Worm (Caenorhabditis elegans) whole organism, L4 larva: ENCODE data around the gene slc-25A18.2.

Source experiments
- F49E8.2 ChIP-seq: sonication (generic microtip); optimal IDR thresholded peaks from 2 replicates; lab custom pipeline; 2016; ENCODE audit warnings: missing compliant biosample characterization, mild to moderate bottlenecking, missing genetic modification characterization, borderline replicate concordance
- Y48G9A.11 ChIP-seq: fragments of 200-800 bp; sonication (Bioruptor generic); IDR thresholded peaks from 2 replicates; pipeline ENCODE4 v1.3.6; 2022; ENCODE audit warnings: missing genetic modification reagents, missing genetic modification characterization, missing compliant biosample characterization
- Y5F2A.4 ChIP-seq: fragments of 200-800 bp; sonication (Bioruptor generic); optimal IDR thresholded peaks from 2 replicates; lab custom pipeline; 2018; ENCODE audit warnings: mild to moderate bottlenecking, missing genetic modification characterization, missing compliant biosample characterization
- ZK546.5 ChIP-seq, 2 experiments: sonication (generic microtip); optimal IDR thresholded peaks; 2 replicates each; lab custom pipeline; 2017; ENCODE audit warnings: missing biosample characterization in 2 of 2, missing genetic modification characterization in 2 of 2
- aha-1 ChIP-seq: fragments of 150-350 bp; peaks from one replicate; lab custom pipeline; 2014; ENCODE audit warnings: missing biosample characterization, missing genetic modification characterization
- ama-1 ChIP-seq: fragments of 150-350 bp; optimal IDR thresholded peaks from 2 replicates; lab custom pipeline; 2014; ENCODE audit warnings: inconsistent platforms, mixed read lengths
- ceh-20 ChIP-seq: fragments of 200-800 bp; sonication (Bioruptor generic); IDR thresholded peaks from 2 replicates; pipeline ENCODE4 v1.3.6; 2022; ENCODE audit warnings: missing genetic modification reagents, missing genetic modification characterization, missing compliant biosample characterization
- ceh-32 ChIP-seq: sonication (generic microtip); optimal IDR thresholded peaks from 2 replicates; lab custom pipeline; 2016; ENCODE audit warnings: mild to moderate bottlenecking, missing genetic modification characterization, missing compliant biosample characterization; ENCODE audit not compliant: poor library complexity
- ceh-44 ChIP-seq: fragments of 200-800 bp; sonication (Bioruptor generic); IDR thresholded peaks from 2 replicates; pipeline ENCODE4 v1.3.6; 2022; ENCODE audit warnings: missing genetic modification reagents, missing genetic modification characterization, missing compliant biosample characterization
- daf-16 ChIP-seq, 3 experiments: sonication (generic microtip); optimal IDR thresholded peaks; 2 replicates each; lab custom pipeline; 2016 to 2017; ENCODE audit warnings: missing genetic modification characterization in 3 of 3, missing genetic modification reagents in 3 of 3, mild to moderate bottlenecking in 2 of 3, missing compliant biosample characterization in 2 of 3, missing biosample characterization in 1 of 3, moderate library complexity in 1 of 3
- daf-8 ChIP-seq: fragments of 200-800 bp; sonication (Bioruptor generic); IDR thresholded peaks from 2 replicates; pipeline ENCODE4 v1.3.6; 2022; ENCODE audit warnings: missing genetic modification characterization, missing compliant biosample characterization
- dmd-6 ChIP-seq: fragments of 200-800 bp; sonication (Bioruptor generic); IDR thresholded peaks from 2 replicates; pipeline ENCODE4 v1.3.6; 2022; ENCODE audit warnings: missing genetic modification reagents, missing genetic modification characterization, missing compliant biosample characterization
- dmd-9 ChIP-seq: fragments of 200-800 bp; sonication (Bioruptor generic); IDR thresholded peaks from 2 replicates; pipeline ENCODE4 v1.3.6; 2022; ENCODE audit warnings: missing genetic modification reagents, missing genetic modification characterization, missing compliant biosample characterization
- dve-1 ChIP-seq: sonication (generic microtip); optimal IDR thresholded peaks from 2 replicates; lab custom pipeline; 2017; ENCODE audit warnings: antibody characterized with exemption, mild to moderate bottlenecking, missing genetic modification characterization, missing compliant biosample characterization; ENCODE audit not compliant: insufficient read depth
- egl-43 ChIP-seq: fragments of 200-800 bp; sonication (Bioruptor generic); IDR thresholded peaks from 2 replicates; pipeline ENCODE4 v1.3.6; 2022; ENCODE audit warnings: missing genetic modification reagents, missing genetic modification characterization, missing compliant biosample characterization
- hlh-11 ChIP-seq: fragments of 200-800 bp; sonication (Bioruptor generic); optimal IDR thresholded peaks from 2 replicates; lab custom pipeline; 2018; ENCODE audit warnings: mild to moderate bottlenecking, missing genetic modification characterization, missing compliant biosample characterization
- hlh-30 ChIP-seq: sonication (generic microtip); optimal IDR thresholded peaks from 2 replicates; lab custom pipeline; 2017; ENCODE audit warnings: antibody characterized with exemption, mild to moderate bottlenecking, missing genetic modification characterization, missing compliant biosample characterization; ENCODE audit not compliant: insufficient read depth
- jun-1 ChIP-seq: fragments of 150-350 bp; optimal IDR thresholded peaks from 2 replicates; lab custom pipeline; 2014; ENCODE audit warnings: missing biosample characterization, missing genetic modification reagents, missing genetic modification characterization
- lim-7 ChIP-seq: fragments of 200-800 bp; sonication (Bioruptor generic); IDR thresholded peaks from 2 replicates; pipeline ENCODE4 v1.3.6; 2022; ENCODE audit warnings: missing genetic modification characterization, missing compliant biosample characterization
- lin-13 ChIP-seq: fragments of 150-350 bp; optimal IDR thresholded peaks from 2 replicates; lab custom pipeline; 2014; ENCODE audit warnings: missing biosample characterization, missing genetic modification reagents, missing genetic modification characterization
- lin-38 ChIP-seq: fragments of 200-800 bp; sonication (Bioruptor generic); IDR thresholded peaks from 2 replicates; pipeline ENCODE4 v1.3.6; 2022; ENCODE audit warnings: missing genetic modification reagents, missing genetic modification characterization, missing compliant biosample characterization
- lin-39 ChIP-seq: fragments of 150-350 bp; optimal IDR thresholded peaks from 2 replicates; lab custom pipeline; 2014; ENCODE audit warnings: missing biosample characterization, missing genetic modification reagents, missing genetic modification characterization
- lir-3 ChIP-seq: sonication (generic microtip); optimal IDR thresholded peaks from 2 replicates; lab custom pipeline; 2016; ENCODE audit warnings: mild to moderate bottlenecking, missing genetic modification characterization, missing compliant biosample characterization
- mdl-1 ChIP-seq, 2 experiments: fragments of 150-350 bp in 1 of 2; sonication (generic microtip) in 1 of 2; optimal IDR thresholded peaks; 2 replicates each; lab custom pipeline; 2014 to 2017; ENCODE audit warnings: missing biosample characterization in 2 of 2, missing genetic modification characterization in 2 of 2
- mes-2 ChIP-seq: sonication (generic microtip); optimal IDR thresholded peaks from 2 replicates; lab custom pipeline; 2016; ENCODE audit warnings: missing genotype, mild to moderate bottlenecking, missing genetic modification characterization, missing compliant biosample characterization; ENCODE audit not compliant: poor library complexity, severe bottlenecking
- nhr-10 ChIP-seq: fragments of 150-350 bp; optimal IDR thresholded peaks from 2 replicates; lab custom pipeline; 2014; ENCODE audit warnings: missing biosample characterization, missing genetic modification characterization
- nhr-111 ChIP-seq: fragments of 200-800 bp; sonication (Bioruptor generic); optimal IDR thresholded peaks from 2 replicates; lab custom pipeline; 2018; ENCODE audit warnings: mild to moderate bottlenecking, missing genetic modification characterization, missing compliant biosample characterization
- nhr-25 ChIP-seq: sonication (generic microtip); optimal IDR thresholded peaks from 2 replicates; lab custom pipeline; 2017; ENCODE audit warnings: missing genetic modification characterization, mild to moderate bottlenecking, missing compliant biosample characterization, antibody characterized with exemption, moderate library complexity, borderline replicate concordance; ENCODE audit not compliant: insufficient read depth
- nhr-48 ChIP-seq: sonication (generic microtip); optimal IDR thresholded peaks from 2 replicates; lab custom pipeline; 2016; ENCODE audit warnings: mild to moderate bottlenecking, missing genetic modification characterization, missing compliant biosample characterization
- nhr-6 ChIP-seq: fragments of 150-350 bp; optimal IDR thresholded peaks from 2 replicates; lab custom pipeline; 2014; ENCODE audit warnings: missing biosample characterization, missing genetic modification characterization
- nhr-77 ChIP-seq: fragments of 150-350 bp; optimal IDR thresholded peaks from 2 replicates; lab custom pipeline; 2014; ENCODE audit warnings: missing biosample characterization, missing genetic modification characterization
- pha-4 ChIP-seq, 2 experiments: fragments of 150-350 bp in 1 of 2; fragments of 200-800 bp in 1 of 2; sonication (Bioruptor generic) in 1 of 2; IDR thresholded peaks in 1 of 2; optimal IDR thresholded peaks in 1 of 2; 2 replicates each; pipeline versions ENCODE4 v1.3.6 to Lab custom; 2014 to 2022; ENCODE audit warnings: missing genetic modification characterization in 2 of 2, missing genetic modification reagents in 2 of 2, missing biosample characterization in 1 of 2, missing compliant biosample characterization in 1 of 2
- php-3 ChIP-seq: fragments of 200-800 bp; sonication (Bioruptor generic); IDR thresholded peaks from 2 replicates; pipeline ENCODE4 v1.3.6; 2022; ENCODE audit warnings: missing genetic modification reagents, missing genetic modification characterization, missing compliant biosample characterization
- pqm-1 ChIP-seq: sonication (generic microtip); optimal IDR thresholded peaks from 2 replicates; lab custom pipeline; 2017; ENCODE audit warnings: missing biosample characterization, missing genetic modification characterization
- sdz-12 ChIP-seq: fragments of 200-800 bp; sonication (Bioruptor generic); optimal IDR thresholded peaks from 2 replicates; lab custom pipeline; 2018; ENCODE audit warnings: mild to moderate bottlenecking, missing genetic modification characterization, missing compliant biosample characterization
- snpc-4 ChIP-seq: fragments of 150-350 bp; optimal IDR thresholded peaks from 2 replicates; lab custom pipeline; 2014; ENCODE audit warnings: missing biosample characterization, missing genetic modification characterization
- spr-1 ChIP-seq: sonication (generic microtip); optimal IDR thresholded peaks from 2 replicates; lab custom pipeline; 2016; ENCODE audit warnings: mild to moderate bottlenecking, missing genetic modification characterization, missing compliant biosample characterization
- spr-3 ChIP-seq: fragments of 200-800 bp; sonication (Bioruptor generic); optimal IDR thresholded peaks from 2 replicates; lab custom pipeline; 2018; ENCODE audit warnings: mild to moderate bottlenecking, missing genetic modification characterization, missing compliant biosample characterization
- unc-130 ChIP-seq: sonication (generic microtip); optimal IDR thresholded peaks from 2 replicates; lab custom pipeline; 2016; ENCODE audit warnings: missing genetic modification reagents, missing genetic modification characterization, missing compliant biosample characterization
- zag-1 ChIP-seq: fragments of 150-350 bp; optimal IDR thresholded peaks from 2 replicates; lab custom pipeline; 2014; ENCODE audit warnings: missing biosample characterization, missing genetic modification characterization
- zfp-3 ChIP-seq: fragments of 200-800 bp; sonication (Bioruptor generic); conservative IDR thresholded peaks from 2 replicates; pipeline ENCODE4 v1.3.6; 2022; ENCODE audit warnings: missing genetic modification reagents, missing genetic modification characterization, missing compliant biosample characterization

Gene slc-25A18.2

DNA sequence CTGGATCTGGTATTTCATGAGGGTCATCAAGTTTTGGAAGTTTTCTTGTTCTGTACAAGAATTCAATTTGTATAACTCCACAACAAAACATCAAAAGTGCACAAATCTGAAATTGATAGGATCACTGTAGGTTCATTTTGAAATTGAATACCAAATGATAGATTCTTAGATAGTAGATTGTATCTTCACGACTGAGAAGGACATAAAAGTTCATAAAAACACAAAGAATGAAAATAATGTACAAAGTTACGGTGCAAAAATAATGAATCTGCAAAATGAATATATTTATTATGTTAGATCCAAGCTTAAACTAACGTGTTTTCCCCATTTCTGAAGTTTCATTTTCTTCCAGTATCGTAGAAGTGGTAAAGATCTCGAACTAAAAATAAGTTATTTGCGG lies 26.1 kb downstream of the slc-25A18.2 start:
- no peak for TF ChIP-seq egl-43 (GFP tag; lab: Robert Waterston, UW)
- TF ChIP-seq zag-1 = no peak
- no peak for TF ChIP-seq spr-3 (GFP tag; lab: Kevin White, UChicago)
- TF ChIP-seq unc-130 (GFP tag; lab: Kevin White, UChicago) = no peak
- no peak for TF ChIP-seq jun-1
- TF ChIP-seq ZK546.5 (tag; optimal IDR thresholded peaks at IDR 0.05; lab: Kevin White, UChicago) = no peak
- no peak for TF ChIP-seq mdl-1 (tag; optimal IDR thresholded peaks at IDR 0.05; lab: Kevin White, UChicago)

ce11 chrIV:7501337-7501736 lies 26.5 kb downstream of the slc-25A18.2 start, which contains the start of gene F55G1.15:
Gene F55G1.15, minus strand, starts transcription at chrIV:7501437.
- TF ChIP-seq spr-1 (tag; lab: Kevin White, UChicago) (no peak), unc-130 (GFP tag; lab: Kevin White, UChicago) (no peak), dve-1 (tag; lab: Kevin White, UChicago) (peak; percentile 8), lir-3 (tag; lab: Kevin White, UChicago) (no peak), pqm-1 (tag; lab: Kevin White, UChicago) (peak; percentile 1), lin-38 (GFP tag; lab: Robert Waterston, UW) (no peak), aha-1 (tag; lab: Kevin White, UChicago) (no peak), dmd-6 (peak; percentile 39; the same call in 1 of the 2 replicates), nhr-6 (tag; lab: Kevin White, UChicago) (no peak), php-3 (peak; percentile 74), daf-16 (GFP tag; optimal IDR thresholded peaks at IDR 0.05; lab: Kevin White, UChicago) (no peak), daf-16 (tag; optimal IDR thresholded peaks at IDR 0.05; lab: Kevin White, UChicago) (peak; percentile 20), snpc-4 (tag; lab: Kevin White, UChicago) (no peak)

DNA sequence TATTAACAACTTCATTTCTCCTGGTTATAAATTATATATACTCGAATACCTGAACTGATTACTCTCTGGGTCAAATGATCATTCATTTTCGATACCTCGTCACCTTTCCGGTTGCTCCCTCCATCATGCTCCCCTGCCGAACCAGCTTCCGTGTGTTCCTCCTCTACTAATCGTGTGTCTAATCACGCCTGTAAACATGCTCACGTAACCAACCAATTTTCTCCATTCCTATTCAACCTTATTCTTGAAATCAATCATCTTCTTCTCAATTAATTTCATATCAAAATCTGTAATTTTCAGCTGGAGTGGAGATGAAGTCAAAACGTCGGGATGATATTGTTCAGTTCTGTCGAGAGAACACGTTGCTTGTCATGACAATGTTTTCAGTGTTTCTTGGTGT lies 28.5 kb downstream of the slc-25A18.2 start, which contains the start of gene glt-6:
Gene glt-6, plus strand, starts transcription at position 301 of the 400 bp plus-strand sequence.
- TF ChIP-seq dmd-9 (no peak), Y5F2A.4 (no peak), egl-43 (GFP tag; lab: Robert Waterston, UW) (no peak), ama-1 (lab: Kevin White, UChicago) (no peak), ceh-32 (no peak), ceh-20 (no peak)
- TF ChIP-seq, all 104 proteins: peak for 0

ce11 chrIV:7505866-7506488 lies 31.1 kb downstream of the slc-25A18.2 start:
- TF ChIP-seq pha-4 (GFP tag; IDR thresholded peaks at IDR 0.05; lab: Robert Waterston, UW) (peak; percentile 55), pha-4 (tag; optimal IDR thresholded peaks at IDR 0.05; lab: Kevin White, UChicago) (no peak), nhr-48 (tag; lab: Kevin White, UChicago) (peak; percentile 1), dmd-6 (peak; percentile 40), lin-39 (no peak), hlh-30 (tag; lab: Kevin White, UChicago) (no peak), ceh-44 (GFP tag; lab: Robert Waterston, UW) (no peak), nhr-25 (tag; lab: Kevin White, UChicago) (peak; percentile 34), zfp-3 (GFP tag; lab: Robert Waterston, UW) (peak; percentile 73; the same call in 1 of the 2 replicates), nhr-10 (tag; lab: Kevin White, UChicago) (peak; percentile 32), dve-1 (tag; lab: Kevin White, UChicago) (peak; percentile 46), unc-130 (GFP tag; lab: Kevin White, UChicago) (peak; percentile 31), Y48G9A.11 (GFP tag; lab: Robert Waterston, UW) (peak; percentile 13; the same call in 1 of the 2 replicates), nhr-77 (tag; lab: Kevin White, UChicago) (peak; percentile 9), lin-38 (GFP tag; lab: Robert Waterston, UW) (peak; percentile 53), snpc-4 (tag; lab: Kevin White, UChicago) (no peak), mes-2 (tag; lab: Kevin White, UChicago) (peak; percentile 27), nhr-111 (GFP tag; lab: Kevin White, UChicago) (no peak), spr-3 (GFP tag; lab: Kevin White, UChicago) (no peak), lim-7 (GFP tag; lab: Robert Waterston, UW) (no peak), daf-8 (GFP tag; lab: Robert Waterston, UW) (0 out of 2 replicates have a peak, but pooled peaks have one; percentile 41), lin-13 (GFP tag; lab: Kevin White, UChicago) (no peak), daf-16 (GFP tag; optimal IDR thresholded peaks at IDR 0.05; lab: Kevin White, UChicago) (peak in 1 of 2 experiments; percentile 10), daf-16 (tag; optimal IDR thresholded peaks at IDR 0.05; lab: Kevin White, UChicago) (peak; percentile 52), sdz-12 (GFP tag; lab: Kevin White, UChicago) (no peak), aha-1 (tag; lab: Kevin White, UChicago) (peak; percentile 93), hlh-11 (peak; percentile 29), F49E8.2 (peak; percentile 45), php-3 (no peak)
